Worm (Caenorhabditis elegans) whole organism, L4 larva: ENCODE results near the gene Y73F8A.14.

Source experiments
- lir-3 ChIP-seq: sonication (generic microtip); optimal IDR thresholded peaks from 2 replicates; lab custom pipeline; 2016; ENCODE audit warnings: mild to moderate bottlenecking, missing genetic modification characterization, missing compliant biosample characterization
- tra-1 ChIP-seq: fragments of 200-800 bp; sonication (Bioruptor generic); IDR thresholded peaks from 2 replicates; pipeline ENCODE4 v1.3.6; 2022; ENCODE audit warnings: missing genetic modification reagents, missing genetic modification characterization, missing compliant biosample characterization

DNA sequence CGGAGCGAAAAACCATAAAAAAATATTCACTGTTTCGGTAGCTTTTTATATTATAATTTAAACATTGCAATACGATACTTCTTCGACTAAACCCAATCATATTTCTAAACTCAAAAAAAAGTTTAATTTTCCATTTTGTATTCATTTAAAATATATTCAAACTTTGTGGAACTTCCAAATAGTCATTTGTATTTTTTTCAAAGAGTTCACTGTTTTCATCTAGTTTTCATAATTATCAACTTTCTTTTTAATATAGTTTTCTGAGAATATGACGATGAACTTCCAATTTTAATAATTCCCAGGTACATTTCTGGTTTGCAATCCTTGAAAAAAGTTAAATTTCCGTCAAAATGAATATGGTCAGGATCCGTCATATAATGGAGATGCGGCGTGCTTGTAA is 42.4 kb upstream of the Y73F8A.14 start, which contains the start of gene cpna-4:
- TF ChIP-seq tra-1 (GFP tag; lab: Robert Waterston, UW): no peak
- no peak for TF ChIP-seq lir-3 (tag; lab: Kevin White, UChicago)
